Worm (Caenorhabditis elegans): ENCODE measurements around the gene F35G2.5.

- no peak for TF ChIP-seq mep-1 (tag; optimal IDR thresholded peaks at IDR 0.05)
- TF ChIP-seq pha-4 (tag; optimal IDR thresholded peaks at IDR 0.05), result no peak
- no peak for TF ChIP-seq ces-1 (GFP tag; optimal IDR thresholded peaks at IDR 0.05)
- TF ChIP-seq lin-13 (tag; optimal IDR thresholded peaks at IDR 0.05), result no peak
- TF ChIP-seq nhr-76 (tag; optimal IDR thresholded peaks at IDR 0.05), result no peak
- TF ChIP-seq nhr-237 (tag; optimal IDR thresholded peaks at IDR 0.05), result no peak
- TF ChIP-seq nhr-12 (tag; optimal IDR thresholded peaks at IDR 0.05), result no peak
- TF ChIP-seq snpc-4 (tag; optimal IDR thresholded peaks at IDR 0.05), result no peak
- TF ChIP-seq ztf-11 (tag; optimal IDR thresholded peaks at IDR 0.05), result no peak
- TF ChIP-seq lsy-2 (tag; optimal IDR thresholded peaks at IDR 0.05), result no peak
- TF ChIP-seq elt-3 (tag; optimal IDR thresholded peaks at IDR 0.05), result no peak
- TF ChIP-seq M03D4.4 (tag; optimal IDR thresholded peaks at IDR 0.05), result no peak
- no peak for TF ChIP-seq unc-39 (tag; optimal IDR thresholded peaks at IDR 0.05)
- no peak for TF ChIP-seq elt-1 (tag; optimal IDR thresholded peaks at IDR 0.05; ENCODE audit: borderline replicate concordance, insufficient read depth)
Measured at ce11 chrIV:12252579-12252978, 33.2 kb downstream of the F35G2.5 start, which contains the start of gene dnj-26.

Data from whole organism, mixed stage, embryonic.